Worm (Caenorhabditis elegans): ENCODE results near the gene eps-8.

Gene eps-8

ce11 chrIV:14874926-14875570 is 4.2 kb upstream of the eps-8 start (continued):
- no peak for TF ChIP-seq ceh-20 (GFP tag; IDR thresholded peaks at IDR 0.05)
- TF ChIP-seq ces-1 (GFP tag; optimal IDR thresholded peaks at IDR 0.05) = no peak
- TF ChIP-seq cey-2 (tag; optimal IDR thresholded peaks at IDR 0.05; ENCODE audit: borderline replicate concordance, insufficient read depth) = no peak
- TF ChIP-seq lin-15B (tag; optimal IDR thresholded peaks at IDR 0.05) = no peak

ce11 chrIV:14876632-14877031 is 2.7 kb upstream of the eps-8 start:
- no peak for TF ChIP-seq hlh-11 (tag; optimal IDR thresholded peaks at IDR 0.05)
- no peak for TF ChIP-seq nhr-28 (tag; optimal IDR thresholded peaks at IDR 0.05)
- TF ChIP-seq ceh-20 (GFP tag; IDR thresholded peaks at IDR 0.05) = 0 out of 2 replicates have a peak, but pooled peaks have one; percentile 23
- TF ChIP-seq aha-1 (tag) = peak; percentile 32
- peak; percentile 56 for TF ChIP-seq mxl-3 (GFP tag; optimal IDR thresholded peaks at IDR 0.05)
- TF ChIP-seq skn-1 (tag; optimal IDR thresholded peaks at IDR 0.05) = no peak
- TF ChIP-seq snpc-1.2 (GFP tag; IDR thresholded peaks at IDR 0.05) = peak; percentile 94
- peak; percentile 50 for TF ChIP-seq nhr-25 (tag; optimal IDR thresholded peaks at IDR 0.05; ENCODE audit: borderline replicate concordance, insufficient read depth)
- TF ChIP-seq unc-62 (GFP tag; optimal IDR thresholded peaks at IDR 0.05 in 1 of 2) = peak in 1 of 2 experiments; percentile 42
- no peak for TF ChIP-seq unc-62 (tag; optimal IDR thresholded peaks at IDR 0.05)

- TF ChIP-seq ZK546.5 (tag; optimal IDR thresholded peaks at IDR 0.05) (no peak), aha-1 (tag) (peak; percentile 70)
Observed at ce11 chrIV:14877657-14878056, 1.6 kb upstream of the eps-8 start.

- TF ChIP-seq nhr-11 (tag; optimal IDR thresholded peaks at IDR 0.05) (no peak), mep-1 (tag; optimal IDR thresholded peaks at IDR 0.05) (peak; percentile 8), ctbp-1 (GFP tag; IDR thresholded peaks at IDR 0.05) (no peak), dve-1 (tag; optimal IDR thresholded peaks at IDR 0.05; ENCODE audit: insufficient read depth) (peak; percentile 90), lir-3 (tag; optimal IDR thresholded peaks at IDR 0.05) (no peak), mxl-3 (GFP tag; optimal IDR thresholded peaks at IDR 0.05) (no peak), Y48G9A.11 (GFP tag; IDR thresholded peaks at IDR 0.05) (no peak), zfp-2 (tag; optimal IDR thresholded peaks at IDR 0.05) (no peak), aha-1 (tag) (peak; percentile 9), nhr-77 (tag; optimal IDR thresholded peaks at IDR 0.05) (peak; percentile 3), hlh-11 (tag; optimal IDR thresholded peaks at IDR 0.05) (peak; percentile 87), nhr-28 (tag; optimal IDR thresholded peaks at IDR 0.05) (peak; percentile 79), hif-1 (tag; optimal IDR thresholded peaks at IDR 0.05) (peak in 1 of 2 experiments; percentile 81), nhr-48 (tag; optimal IDR thresholded peaks at IDR 0.05) (peak; percentile 67), ztf-7 (tag; optimal IDR thresholded peaks at IDR 0.05) (peak; percentile 41), dmd-6 (GFP tag; IDR thresholded peaks at IDR 0.05) (peak; percentile 87; the same call in 1 of the 2 replicates), daf-16 (GFP tag; optimal IDR thresholded peaks at IDR 0.05) (no peak), daf-16 (tag; optimal IDR thresholded peaks at IDR 0.05) (peak; percentile 91), pqm-1 (tag; optimal IDR thresholded peaks at IDR 0.05) (peak; percentile 98), ztf-11 (tag; optimal IDR thresholded peaks at IDR 0.05) (no peak), nhr-102 (tag; optimal IDR thresholded peaks at IDR 0.05) (peak; percentile 25), nhr-6 (tag; optimal IDR thresholded peaks at IDR 0.05) (peak; percentile 66)
Observed at ce11 chrIV:14883812-14884211, 4.5 kb downstream of the eps-8 start.

- peak; percentile 16 for TF ChIP-seq dve-1 (tag; optimal IDR thresholded peaks at IDR 0.05; ENCODE audit: insufficient read depth)
- TF ChIP-seq daf-16 (GFP tag; optimal IDR thresholded peaks at IDR 0.05) = no peak
- TF ChIP-seq daf-16 (tag; optimal IDR thresholded peaks at IDR 0.05) = peak; percentile 56
- TF ChIP-seq F44E2.7 (GFP tag; IDR thresholded peaks at IDR 0.05) = no peak
- no peak for TF ChIP-seq mxl-2 (GFP tag; conservative IDR thresholded peaks at IDR 0.05)
- peak; percentile 30 for TF ChIP-seq pqm-1 (tag; optimal IDR thresholded peaks at IDR 0.05)
- TF ChIP-seq Y5F2A.4 (GFP tag; optimal IDR thresholded peaks at IDR 0.05) = no peak
- TF ChIP-seq nhr-42 (GFP tag; IDR thresholded peaks at IDR 0.05) = no peak
- TF ChIP-seq lin-38 (GFP tag; IDR thresholded peaks at IDR 0.05) = no peak
- no peak for TF ChIP-seq lsy-2 (tag; optimal IDR thresholded peaks at IDR 0.05)
- no peak for TF ChIP-seq saeg-2 (GFP tag; IDR thresholded peaks at IDR 0.05)
- no peak for TF ChIP-seq nhr-77 (tag; optimal IDR thresholded peaks at IDR 0.05)
- no peak for TF ChIP-seq ama-1 (optimal IDR thresholded peaks at IDR 0.05)
- no peak for TF ChIP-seq nhr-76 (tag; optimal IDR thresholded peaks at IDR 0.05)
- 0 out of 2 replicates have a peak, but pooled peaks have one; percentile 8 for TF ChIP-seq dmd-6 (GFP tag; IDR thresholded peaks at IDR 0.05)
- TF ChIP-seq lir-3 (tag; optimal IDR thresholded peaks at IDR 0.05) = no peak
- TF ChIP-seq nhr-111 (GFP tag; optimal IDR thresholded peaks at IDR 0.05) = no peak
- no peak for TF ChIP-seq F37D6.2 (tag; optimal IDR thresholded peaks at IDR 0.05)
- TF ChIP-seq nhr-28 (tag; optimal IDR thresholded peaks at IDR 0.05) = peak; percentile 30
Observed at ce11 chrIV:14885584-14885983, 6.3 kb downstream of the eps-8 start.

Data from whole organism, L4 larva.